Worm (Caenorhabditis elegans) whole organism, midembryonic: Measurements from ENCODE around the gene lips-10.

Source experiments
- T22C8.4 ChIP-seq: fragments of 200-800 bp; sonication (Bioruptor generic); IDR thresholded peaks from 2 replicates; pipeline ENCODE4 v1.3.6; 2022; ENCODE audit warnings: missing genetic modification characterization, missing compliant biosample characterization
- flt-1 ChIP-seq: fragments of 200-800 bp; sonication (Bioruptor generic); IDR thresholded peaks from 2 replicates; pipeline ENCODE4 v1.3.6; 2022; ENCODE audit warnings: missing genetic modification characterization, missing compliant biosample characterization
- med-1 ChIP-seq: sonication (generic microtip); optimal IDR thresholded peaks from 2 replicates; lab custom pipeline; 2017; ENCODE audit warnings: missing genetic modification characterization, mild to moderate bottlenecking, missing compliant biosample characterization, antibody characterized with exemption, missing genetic modification reagents; ENCODE audit not compliant: insufficient read depth
- ztf-29 ChIP-seq: fragments of 200-800 bp; sonication (Bioruptor generic); IDR thresholded peaks from 2 replicates; pipeline ENCODE4 v1.3.6; 2022; ENCODE audit warnings: missing genetic modification reagents, missing genetic modification characterization, missing compliant biosample characterization

DNA sequence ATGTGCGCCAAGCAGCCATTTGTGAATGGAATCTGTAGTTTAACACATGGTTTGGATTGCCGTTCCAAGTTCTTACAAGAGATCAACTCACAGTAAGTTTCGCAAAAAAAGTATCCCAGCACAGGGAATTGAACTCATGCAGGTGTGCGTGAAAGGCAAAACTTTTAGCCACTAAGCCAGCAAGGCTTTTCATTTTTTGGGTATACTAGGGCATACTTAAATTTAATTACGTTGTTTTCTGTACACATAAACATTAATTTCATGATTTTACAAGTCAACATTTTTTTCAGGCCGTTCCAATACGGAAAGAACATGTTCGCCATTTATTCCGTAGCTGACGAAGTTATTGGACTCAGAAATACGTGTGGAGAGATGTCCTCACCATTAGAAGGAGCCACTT, 2.6 kb downstream of the lips-10 start:
- TF ChIP-seq flt-1 (no peak), ztf-29 (GFP tag; lab: Robert Waterston, UW) (no peak), med-1 (GFP tag; lab: Kevin White, UChicago) (no peak), T22C8.4 (no peak)
